Worm (Caenorhabditis elegans) whole organism, L2 larva: ENCODE measurements around the gene col-123.

Experiments used
- C34F6.9 ChIP-seq: fragments of 150-350 bp; optimal IDR thresholded peaks from 2 replicates; lab custom pipeline; 2014; ENCODE audit warnings: missing biosample characterization, missing genetic modification characterization
- F13H6.1 ChIP-seq: sonication (generic microtip); optimal IDR thresholded peaks from 2 replicates; lab custom pipeline; 2016; ENCODE audit warnings: missing genetic modification characterization, missing compliant biosample characterization
- Y55F3AM.14 ChIP-seq: fragments of 200-800 bp; sonication (Bioruptor generic); optimal IDR thresholded peaks from 2 replicates; lab custom pipeline; 2018; ENCODE audit warnings: mild to moderate bottlenecking, missing genetic modification characterization, missing compliant biosample characterization
- ZK546.5 ChIP-seq: sonication (generic microtip); optimal IDR thresholded peaks from 2 replicates; lab custom pipeline; 2017; ENCODE audit warnings: missing biosample characterization, missing genetic modification characterization
- alr-1 ChIP-seq: fragments of 150-350 bp; optimal IDR thresholded peaks from 2 replicates; lab custom pipeline; 2014; ENCODE audit warnings: missing biosample characterization, missing genetic modification characterization
- aly-2 ChIP-seq: fragments of 150-350 bp; optimal IDR thresholded peaks from 2 replicates; lab custom pipeline; 2014; ENCODE audit warnings: missing biosample characterization, missing genetic modification characterization
- ama-1 ChIP-seq: fragments of 150-350 bp; optimal IDR thresholded peaks from 2 replicates; lab custom pipeline; 2018; ENCODE audit warnings: inconsistent platforms
- blmp-1 ChIP-seq: sonication (generic microtip); optimal IDR thresholded peaks from 2 replicates; lab custom pipeline; 2017; ENCODE audit warnings: missing genetic modification characterization, mild to moderate bottlenecking, missing compliant biosample characterization, antibody characterized with exemption, moderate library complexity; ENCODE audit not compliant: insufficient read depth
- ceh-16 ChIP-seq: fragments of 150-350 bp; optimal IDR thresholded peaks from 2 replicates; lab custom pipeline; 2014; ENCODE audit warnings: missing biosample characterization, missing genetic modification characterization
- ceh-82 ChIP-seq: fragments of 150-350 bp; optimal IDR thresholded peaks from 2 replicates; lab custom pipeline; 2014; ENCODE audit warnings: missing biosample characterization, missing genetic modification characterization
- crh-2 ChIP-seq: sonication (generic microtip); optimal IDR thresholded peaks from 2 replicates; lab custom pipeline; 2017; ENCODE audit warnings: missing biosample characterization, missing genetic modification characterization
- dmd-4 ChIP-seq: sonication (generic microtip); optimal IDR thresholded peaks from 2 replicates; lab custom pipeline; 2017; ENCODE audit warnings: missing biosample characterization, missing genetic modification characterization
- egl-27 ChIP-seq: sonication (generic microtip); optimal IDR thresholded peaks from 3 replicates; lab custom pipeline; 2017; ENCODE audit warnings: missing biosample characterization, missing genetic modification reagents, missing genetic modification characterization
- elt-3 ChIP-seq: sonication (generic microtip); optimal IDR thresholded peaks from 2 replicates; lab custom pipeline; 2017; ENCODE audit warnings: missing biosample characterization, missing genetic modification characterization
- fos-1 ChIP-seq: fragments of 150-350 bp; optimal IDR thresholded peaks from 2 replicates; lab custom pipeline; 2014; ENCODE audit warnings: missing biosample characterization, missing genetic modification characterization
- gmeb-1 ChIP-seq: fragments of 150-350 bp; optimal IDR thresholded peaks from 2 replicates; lab custom pipeline; 2014; ENCODE audit warnings: missing biosample characterization, missing genetic modification characterization
- lin-13 ChIP-seq: fragments of 150-350 bp; optimal IDR thresholded peaks from 2 replicates; lab custom pipeline; 2014; ENCODE audit warnings: missing biosample characterization, missing genetic modification reagents, missing genetic modification characterization
- lin-39 ChIP-seq: fragments of 150-350 bp; optimal IDR thresholded peaks from 2 replicates; lab custom pipeline; 2014; ENCODE audit warnings: missing biosample characterization, missing genetic modification reagents, missing genetic modification characterization
- mbf-1 ChIP-seq: sonication (generic microtip); optimal IDR thresholded peaks from 2 replicates; lab custom pipeline; 2017; ENCODE audit warnings: missing biosample characterization, missing genetic modification characterization
- nhr-11 ChIP-seq: fragments of 150-350 bp; optimal IDR thresholded peaks from 2 replicates; lab custom pipeline; 2014; ENCODE audit warnings: missing biosample characterization, missing genetic modification characterization
- nhr-12 ChIP-seq: fragments of 150-350 bp; optimal IDR thresholded peaks from 2 replicates; lab custom pipeline; 2014; ENCODE audit warnings: missing biosample characterization, missing genetic modification characterization
- nhr-129 ChIP-seq: fragments of 150-350 bp; optimal IDR thresholded peaks from 2 replicates; lab custom pipeline; 2014; ENCODE audit warnings: missing biosample characterization, missing genetic modification characterization
- nhr-21 ChIP-seq: fragments of 150-350 bp; optimal IDR thresholded peaks from 2 replicates; lab custom pipeline; 2014; ENCODE audit warnings: missing biosample characterization, missing genetic modification characterization
- nhr-23 ChIP-seq: fragments of 150-350 bp; optimal IDR thresholded peaks from 2 replicates; lab custom pipeline; 2014; ENCODE audit warnings: missing biosample characterization, missing genetic modification reagents, missing genetic modification characterization
- nhr-237 ChIP-seq: fragments of 150-350 bp; optimal IDR thresholded peaks from 2 replicates; lab custom pipeline; 2014; ENCODE audit warnings: missing biosample characterization, missing genetic modification characterization
- nhr-25 ChIP-seq: fragments of 150-350 bp; sonication (generic microtip); optimal IDR thresholded peaks from 3 replicates; lab custom pipeline; 2014; ENCODE audit warnings: missing biosample characterization, missing genetic modification characterization
- nhr-6 ChIP-seq: fragments of 150-350 bp; optimal IDR thresholded peaks from 2 replicates; lab custom pipeline; 2014; ENCODE audit warnings: missing biosample characterization, missing genetic modification characterization
- nhr-77 ChIP-seq: fragments of 150-350 bp; optimal IDR thresholded peaks from 2 replicates; lab custom pipeline; 2014; ENCODE audit warnings: missing biosample characterization, missing genetic modification characterization
- peb-1 ChIP-seq: fragments of 150-350 bp; optimal IDR thresholded peaks from 2 replicates; lab custom pipeline; 2014; ENCODE audit warnings: missing biosample characterization, missing genetic modification characterization
- skn-1 ChIP-seq: sonication (generic microtip); optimal IDR thresholded peaks from 2 replicates; lab custom pipeline; 2017; ENCODE audit warnings: missing biosample characterization, missing genetic modification characterization
- sma-9 ChIP-seq, 2 experiments: fragments of 150-350 bp in 1 of 2; sonication (generic microtip) in 1 of 2; optimal IDR thresholded peaks; 2 replicates each; lab custom pipeline; 2014 to 2016; ENCODE audit warnings: missing genetic modification characterization in 2 of 2, mild to moderate bottlenecking in 1 of 2, missing biosample characterization in 1 of 2, missing compliant biosample characterization in 1 of 2, missing genetic modification reagents in 1 of 2, moderate library complexity in 1 of 2
- unc-55 ChIP-seq: fragments of 150-350 bp; sonication (generic microtip); optimal IDR thresholded peaks from 3 replicates; lab custom pipeline; 2014; ENCODE audit warnings: missing biosample characterization, missing genetic modification reagents, missing genetic modification characterization
- zag-1 ChIP-seq: fragments of 150-350 bp; optimal IDR thresholded peaks from 2 replicates; lab custom pipeline; 2014; ENCODE audit warnings: missing biosample characterization, missing genetic modification characterization
- ztf-1 ChIP-seq: fragments of 200-800 bp; sonication (Bioruptor generic); conservative IDR thresholded peaks from 2 replicates; pipeline ENCODE4 v1.3.6; 2022; ENCODE audit warnings: missing genetic modification characterization, missing compliant biosample characterization
- ztf-11 ChIP-seq: sonication (generic microtip); optimal IDR thresholded peaks from 2 replicates; lab custom pipeline; 2017; ENCODE audit warnings: missing biosample characterization, missing genetic modification characterization
- ztf-4 ChIP-seq: fragments of 150-350 bp; optimal IDR thresholded peaks from 2 replicates; lab custom pipeline; 2014; ENCODE audit warnings: missing biosample characterization, missing genetic modification characterization

The col-123 gene

DNA sequence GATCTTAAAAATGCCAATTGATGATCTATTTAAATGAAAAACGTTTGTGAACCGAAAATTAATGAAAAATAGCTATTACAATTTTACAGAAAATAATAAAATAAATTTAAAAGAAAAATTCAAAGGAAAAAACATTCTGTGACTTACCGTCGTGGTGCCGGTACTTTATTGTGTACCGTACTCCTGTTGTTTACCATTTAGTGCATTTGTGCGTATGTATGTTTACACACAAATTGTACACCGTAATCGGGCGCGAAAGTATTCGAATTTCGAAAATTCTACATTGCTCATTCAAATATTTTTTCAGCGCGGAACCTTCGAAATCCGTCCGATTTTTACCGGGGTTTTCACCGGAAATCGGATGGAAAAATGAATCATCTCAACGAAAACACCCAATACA lies 43.7 kb upstream of the col-123 start, which contains the start of gene T13F2.6:
Gene T13F2.6, plus strand, starts transcription at position 306 of the 400 bp plus-strand sequence.
- no peak for TF ChIP-seq fos-1 (tag; lab: Kevin White, UChicago)
- no peak for TF ChIP-seq nhr-6 (tag; lab: Kevin White, UChicago)

DNA sequence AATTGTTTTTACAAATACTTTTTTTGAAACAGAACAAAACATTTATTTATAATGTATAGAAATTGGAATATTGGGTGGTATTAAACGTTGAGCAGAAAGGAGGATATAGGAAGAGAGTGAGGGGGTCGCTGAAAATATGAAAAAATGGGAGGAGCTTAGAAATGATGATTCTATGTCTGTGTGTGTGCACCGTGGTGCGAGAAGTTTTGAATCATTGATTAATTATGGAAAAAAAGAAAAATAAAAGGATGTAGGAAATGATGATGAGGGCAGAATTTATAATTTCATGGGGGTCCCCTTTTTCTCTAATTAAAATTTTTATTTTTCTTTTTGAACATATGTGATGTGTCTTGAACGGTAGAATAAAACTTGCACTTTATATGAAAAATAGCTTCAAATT lies 37.0 kb upstream of the col-123 start, which contains the start of gene sre-4:
Gene sre-4, minus strand, starts transcription at position 101 of the 400 bp plus-strand sequence.
- TF ChIP-seq C34F6.9 = no peak
- TF ChIP-seq skn-1 (tag; lab: Kevin White, UChicago) = no peak
- no peak for TF ChIP-seq nhr-11 (tag; lab: Kevin White, UChicago)
- no peak for TF ChIP-seq gmeb-1 (tag; lab: Kevin White, UChicago)
- no peak for TF ChIP-seq sma-9 (GFP tag; optimal IDR thresholded peaks at IDR 0.05; lab: Kevin White, UChicago)
- no peak for TF ChIP-seq sma-9 (tag; optimal IDR thresholded peaks at IDR 0.05; lab: Kevin White, UChicago)
- no peak for TF ChIP-seq mbf-1 (tag; lab: Kevin White, UChicago)
- TF ChIP-seq dmd-4 (tag; lab: Kevin White, UChicago) = no peak
- TF ChIP-seq nhr-21 (tag; lab: Kevin White, UChicago) = no peak
- TF ChIP-seq egl-27 = no peak
- TF ChIP-seq blmp-1 (tag; lab: Kevin White, UChicago) = no peak
- TF ChIP-seq nhr-237 = no peak
- no peak for TF ChIP-seq nhr-77 (tag; lab: Kevin White, UChicago)
- no peak for TF ChIP-seq alr-1 (tag; lab: Kevin White, UChicago)
- TF ChIP-seq lin-13 = no peak
- TF ChIP-seq lin-39 = no peak
- TF ChIP-seq aly-2 (tag; lab: Kevin White, UChicago) = no peak
- TF ChIP-seq, all 48 proteins: peak for 0

DNA sequence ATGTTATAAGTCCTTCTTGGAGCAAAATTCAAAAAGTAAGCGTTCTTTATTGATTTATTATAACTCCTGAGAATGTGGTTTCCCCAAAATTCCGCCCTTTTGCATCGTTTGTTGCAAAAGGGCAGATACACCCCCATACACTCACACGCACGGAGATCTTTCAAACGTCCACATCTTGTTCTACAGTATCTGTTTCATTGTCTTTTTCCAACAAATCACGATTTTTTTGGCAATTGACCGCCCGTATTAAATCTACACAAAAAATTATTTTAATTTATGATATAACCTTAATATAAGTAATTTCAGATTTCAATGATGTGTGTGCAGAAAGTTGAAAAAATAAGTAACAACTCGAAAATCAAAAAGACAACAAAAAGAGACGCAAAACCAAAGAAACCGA lies 32.2 kb upstream of the col-123 start, which contains the start of gene T13F2.4:
Gene T13F2.4, plus strand, starts transcription at position 301 of the 400 bp plus-strand sequence.
- no peak for TF ChIP-seq nhr-23 (tag; lab: Kevin White, UChicago)
- no peak for TF ChIP-seq lin-13
- TF ChIP-seq Y55F3AM.14 = no peak
- no peak for TF ChIP-seq skn-1 (tag; lab: Kevin White, UChicago)
- TF ChIP-seq nhr-129 (tag; lab: Kevin White, UChicago) = no peak
- no peak for TF ChIP-seq ama-1 (lab: Kevin White, UChicago)
- TF ChIP-seq peb-1 = no peak
- no peak for TF ChIP-seq lin-39
- no peak for TF ChIP-seq F13H6.1
- no peak for TF ChIP-seq dmd-4 (tag; lab: Kevin White, UChicago)

DNA sequence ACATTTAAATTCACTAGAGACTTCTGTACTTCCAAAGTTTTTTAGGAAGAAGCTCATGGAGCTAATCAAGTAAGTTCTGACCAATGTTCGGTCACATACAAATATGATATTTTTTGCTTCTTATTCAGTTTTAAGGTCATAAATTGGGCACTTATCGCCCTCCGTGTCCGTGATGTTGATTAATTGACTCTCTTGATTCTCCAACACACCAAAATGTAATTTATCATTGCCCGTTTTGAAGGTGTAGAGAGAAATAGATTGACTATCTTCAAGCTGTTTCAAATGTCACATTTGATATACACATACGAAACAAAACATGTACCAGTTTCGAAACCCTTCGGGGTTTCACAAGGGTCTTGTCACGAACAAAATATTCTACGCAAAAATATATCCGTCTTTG lies 31.0 kb upstream of the col-123 start:
- no peak for TF ChIP-seq ztf-4
- TF ChIP-seq ceh-82 (tag; lab: Kevin White, UChicago) = no peak
- TF ChIP-seq ceh-16 = peak; percentile 78
- no peak for TF ChIP-seq Y55F3AM.14
- no peak for TF ChIP-seq lin-13
- no peak for TF ChIP-seq zag-1
- TF ChIP-seq blmp-1 (tag; lab: Kevin White, UChicago) = no peak
- no peak for TF ChIP-seq nhr-12 (tag; lab: Kevin White, UChicago)
- TF ChIP-seq nhr-21 (tag; lab: Kevin White, UChicago) = peak; percentile 2
- TF ChIP-seq ZK546.5 (tag; lab: Kevin White, UChicago) = no peak
- TF ChIP-seq skn-1 (tag; lab: Kevin White, UChicago) = no peak
- no peak for TF ChIP-seq sma-9 (GFP tag; optimal IDR thresholded peaks at IDR 0.05; lab: Kevin White, UChicago)
- no peak for TF ChIP-seq sma-9 (tag; optimal IDR thresholded peaks at IDR 0.05; lab: Kevin White, UChicago)
- TF ChIP-seq nhr-23 (tag; lab: Kevin White, UChicago) = no peak
- TF ChIP-seq C34F6.9 = no peak
- no peak for TF ChIP-seq elt-3 (tag; lab: Kevin White, UChicago)
- peak; percentile 56 for TF ChIP-seq lin-39
- no peak for TF ChIP-seq peb-1
- TF ChIP-seq nhr-237 = no peak
- no peak for TF ChIP-seq nhr-129 (tag; lab: Kevin White, UChicago)
- no peak for TF ChIP-seq alr-1 (tag; lab: Kevin White, UChicago)
- no peak for TF ChIP-seq ztf-1 (GFP tag; lab: Robert Waterston, UW)
- no peak for TF ChIP-seq ztf-11 (tag; lab: Kevin White, UChicago)
- TF ChIP-seq crh-2 (tag; lab: Kevin White, UChicago) = no peak
- TF ChIP-seq unc-55 (GFP tag; lab: Kevin White, UChicago) = no peak
- TF ChIP-seq nhr-11 (tag; lab: Kevin White, UChicago) = no peak
- TF ChIP-seq nhr-25 = peak; percentile 50
- TF ChIP-seq gmeb-1 (tag; lab: Kevin White, UChicago) = no peak
